Worm (Caenorhabditis elegans) whole organism, L4 larva: ENCODE results near the gene sumv-1.

ENCODE experiments used
- Y105C5A.15 ChIP-seq: fragments of 200-800 bp; sonication (Bioruptor generic); IDR thresholded peaks from 2 replicates; pipeline ENCODE4 v1.3.6; 2022; ENCODE audit warnings: missing genetic modification characterization, missing compliant biosample characterization
- ZK546.5 ChIP-seq, 2 experiments: sonication (generic microtip); optimal IDR thresholded peaks; 2 replicates each; lab custom pipeline; 2017; ENCODE audit warnings: missing biosample characterization in 2 of 2, missing genetic modification characterization in 2 of 2
- ceh-20 ChIP-seq: fragments of 200-800 bp; sonication (Bioruptor generic); IDR thresholded peaks from 2 replicates; pipeline ENCODE4 v1.3.6; 2022; ENCODE audit warnings: missing genetic modification reagents, missing genetic modification characterization, missing compliant biosample characterization
- ceh-82 ChIP-seq: sonication (generic microtip); optimal IDR thresholded peaks from 2 replicates; lab custom pipeline; 2017; ENCODE audit warnings: missing biosample characterization, missing genetic modification characterization
- jun-1 ChIP-seq: fragments of 150-350 bp; optimal IDR thresholded peaks from 2 replicates; lab custom pipeline; 2014; ENCODE audit warnings: missing biosample characterization, missing genetic modification reagents, missing genetic modification characterization
- mdl-1 ChIP-seq, 2 experiments: fragments of 150-350 bp in 1 of 2; sonication (generic microtip) in 1 of 2; optimal IDR thresholded peaks; 2 replicates each; lab custom pipeline; 2014 to 2017; ENCODE audit warnings: missing biosample characterization in 2 of 2, missing genetic modification characterization in 2 of 2
- mxl-3 ChIP-seq: fragments of 200-800 bp; sonication (Bioruptor generic); optimal IDR thresholded peaks from 2 replicates; lab custom pipeline; 2018; ENCODE audit warnings: mild to moderate bottlenecking, missing genetic modification characterization, missing compliant biosample characterization
- nhr-76 ChIP-seq: fragments of 150-350 bp; optimal IDR thresholded peaks from 2 replicates; lab custom pipeline; 2014; ENCODE audit warnings: missing biosample characterization, missing genetic modification characterization
- unc-130 ChIP-seq: sonication (generic microtip); optimal IDR thresholded peaks from 2 replicates; lab custom pipeline; 2016; ENCODE audit warnings: missing genetic modification reagents, missing genetic modification characterization, missing compliant biosample characterization

DNA sequence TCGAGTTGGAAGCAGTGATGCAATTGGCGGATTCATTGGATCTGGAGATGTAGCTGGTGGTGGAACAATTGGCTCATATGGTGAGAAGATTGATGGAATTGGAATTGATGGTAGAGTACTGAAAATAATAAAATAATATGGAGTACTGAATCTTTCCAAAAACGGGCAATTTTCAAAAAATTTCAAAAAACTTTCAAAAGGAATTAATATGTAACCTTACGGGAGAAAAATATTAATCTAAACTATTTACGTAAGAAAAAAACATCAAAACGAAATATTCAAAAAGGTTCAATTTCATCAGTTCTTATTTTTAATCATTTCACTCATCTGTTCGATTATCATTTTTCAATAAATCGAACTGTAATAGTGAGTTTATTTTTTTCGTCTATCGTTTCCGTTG, 15.8 kb upstream of the sumv-1 start, which contains the start of gene ZC395.4:
- TF ChIP-seq ceh-82, result no peak
- no peak for TF ChIP-seq jun-1 (tag; lab: Kevin White, UChicago)
- no peak for TF ChIP-seq ZK546.5 (tag; optimal IDR thresholded peaks at IDR 0.05; lab: Kevin White, UChicago)
- no peak for TF ChIP-seq Y105C5A.15 (GFP tag; lab: Robert Waterston, UW)
- no peak for TF ChIP-seq nhr-76 (tag; lab: Kevin White, UChicago)
- no peak for TF ChIP-seq mdl-1 (tag; optimal IDR thresholded peaks at IDR 0.05; lab: Kevin White, UChicago)
- no peak for TF ChIP-seq unc-130 (GFP tag; lab: Kevin White, UChicago)
- TF ChIP-seq mxl-3 (GFP tag; lab: Kevin White, UChicago), result no peak
- no peak for TF ChIP-seq ceh-20 (GFP tag; lab: Robert Waterston, UW)
